Fruit fly (Drosophila melanogaster) whole organism, embryonic: ENCODE measurements around the gene LUBEL.
A peak's percentile ranks its signal among the peaks of the same experiment; 100 is the strongest.

Source experiments
- Abd-B ChIP-seq: fragments of 200-800 bp; sonication (Bioruptor generic); optimal IDR thresholded peaks from 2 replicates; lab custom pipeline; 2018; ENCODE audit warnings: missing biosample characterization, mild to moderate bottlenecking, missing genetic modification characterization, moderate library complexity
- Aef1 ChIP-seq: fragments of 200-800 bp; sonication (Bioruptor generic); IDR thresholded peaks from 3 replicates; pipeline ENCODE4 v1.3.6; 2022; ENCODE audit warnings: missing biosample characterization, missing genetic modification characterization
- BEAF-32 ChIP-seq: fragments of 200-800 bp; sonication (Bioruptor generic); optimal IDR thresholded peaks from 3 replicates; lab custom pipeline; 2017; ENCODE audit warnings: missing biosample characterization, missing genetic modification characterization, mild to moderate bottlenecking, moderate library complexity, missing genetic modification reagents
- C15 ChIP-seq: fragments of 200-800 bp; sonication (Bioruptor generic); IDR thresholded peaks from 3 replicates; pipeline ENCODE4 v1.3.6; 2022; ENCODE audit warnings: missing biosample characterization, missing genetic modification characterization
- CG11456 ChIP-seq: fragments of 200-800 bp; sonication (Bioruptor generic); IDR thresholded peaks from 3 replicates; pipeline ENCODE4 v1.3.6; 2022; ENCODE audit warnings: missing biosample characterization, missing genetic modification characterization
- CG12155 ChIP-seq: fragments of 200-800 bp; sonication (Bioruptor generic); optimal IDR thresholded peaks from 3 replicates; lab custom pipeline; 2016; ENCODE audit warnings: missing biosample characterization, missing genetic modification characterization
- CG1233 ChIP-seq: fragments of 200-800 bp; sonication (Bioruptor generic); optimal IDR thresholded peaks from 4 replicates; lab custom pipeline; 2018; ENCODE audit warnings: missing biosample characterization, mild to moderate bottlenecking, missing genetic modification characterization
- CG12391 ChIP-seq: fragments of 200-800 bp; sonication (Bioruptor generic); optimal IDR thresholded peaks from 3 replicates; lab custom pipeline; 2018; ENCODE audit warnings: missing biosample characterization, mild to moderate bottlenecking, missing genetic modification characterization, moderate library complexity
- CG14710 ChIP-seq: fragments of 200-800 bp; sonication (Bioruptor generic); optimal IDR thresholded peaks from 3 replicates; lab custom pipeline; 2019; ENCODE audit warnings: missing biosample characterization, mild to moderate bottlenecking, missing genetic modification characterization, moderate library complexity
- CG15479 ChIP-seq: fragments of 200-800 bp; sonication (Bioruptor generic); optimal IDR thresholded peaks from 3 replicates; lab custom pipeline; 2019; ENCODE audit warnings: missing biosample characterization, mild to moderate bottlenecking, missing genetic modification characterization, moderate library complexity
- CG18262 ChIP-seq: fragments of 200-800 bp; optimal IDR thresholded peaks from 3 replicates; lab custom pipeline; 2019; ENCODE audit warnings: missing biosample characterization, mild to moderate bottlenecking, missing genetic modification characterization, moderate library complexity
- CG2202 ChIP-seq: fragments of 200-800 bp; sonication (Bioruptor generic); optimal IDR thresholded peaks from 2 replicates; lab custom pipeline; 2018; ENCODE audit warnings: missing biosample characterization, mild to moderate bottlenecking, missing genetic modification characterization
- CG30020 ChIP-seq: fragments of 200-800 bp; optimal IDR thresholded peaks from 2 replicates; lab custom pipeline; 2019; ENCODE audit warnings: missing biosample characterization, mild to moderate bottlenecking, missing genetic modification characterization, moderate library complexity
- CG30403 ChIP-seq: fragments of 200-800 bp; sonication (Bioruptor generic); optimal IDR thresholded peaks from 3 replicates; lab custom pipeline; 2016; ENCODE audit warnings: missing biosample characterization, missing genetic modification characterization
- CG3065 ChIP-seq: fragments of 200-800 bp; sonication (Bioruptor generic); optimal IDR thresholded peaks from 2 replicates; lab custom pipeline; 2016; ENCODE audit warnings: missing biosample characterization, missing genetic modification characterization
- CG4282 ChIP-seq: fragments of 200-800 bp; sonication (Bioruptor generic); optimal IDR thresholded peaks from 2 replicates; lab custom pipeline; 2016; ENCODE audit warnings: missing biosample characterization, missing genetic modification characterization
- CG7271 ChIP-seq: fragments of 200-800 bp; sonication (Bioruptor generic); optimal IDR thresholded peaks from 2 replicates; lab custom pipeline; 2018; ENCODE audit warnings: missing biosample characterization, mild to moderate bottlenecking, missing genetic modification characterization, moderate library complexity
- Doc2 ChIP-seq: fragments of 200-800 bp; sonication (Bioruptor generic); IDR thresholded peaks from 2 replicates; pipeline ENCODE4 v1.3.6; 2022; ENCODE audit warnings: missing biosample characterization, missing genetic modification characterization
- Doc3 ChIP-seq: fragments of 200-800 bp; sonication (Bioruptor generic); IDR thresholded peaks from 3 replicates; pipeline ENCODE4 v1.3.6; 2022; ENCODE audit warnings: missing biosample characterization, missing genetic modification characterization; ENCODE audit not compliant: partially characterized antibody
- HLH3B ChIP-seq: fragments of 200-800 bp; sonication (Bioruptor generic); IDR thresholded peaks from 2 replicates; pipeline ENCODE4 v1.3.6; 2022; ENCODE audit warnings: missing biosample characterization, missing genetic modification characterization
- Hey ChIP-seq: fragments of 200-800 bp; sonication (Bioruptor generic); optimal IDR thresholded peaks from 3 replicates; lab custom pipeline; 2018; ENCODE audit warnings: missing biosample characterization, mild to moderate bottlenecking, missing genetic modification characterization
- Hr51 ChIP-seq, 2 experiments: fragments of 200-800 bp; sonication (Bioruptor generic); optimal IDR thresholded peaks; 2 replicates in 1 of 2; 3 replicates in 1 of 2; lab custom pipeline; 2016 to 2018; ENCODE audit warnings: missing biosample characterization in 2 of 2, missing genetic modification characterization in 2 of 2, mild to moderate bottlenecking in 1 of 2, moderate library complexity in 1 of 2
- Hsf ChIP-seq: fragments of 200-800 bp; sonication (Bioruptor generic); optimal IDR thresholded peaks from 3 replicates; lab custom pipeline; 2016; ENCODE audit warnings: missing biosample characterization, missing genetic modification characterization
- Lpt ChIP-seq: fragments of >200 bp; optimal IDR thresholded peaks from 2 replicates; lab custom pipeline; 2018; ENCODE audit warnings: missing biosample characterization, missing genetic modification characterization
- NK7.1 ChIP-seq: fragments of 200-800 bp; sonication (Bioruptor generic); optimal IDR thresholded peaks from 3 replicates; lab custom pipeline; 2016; ENCODE audit warnings: missing biosample characterization, missing genetic modification characterization
- Nf-YC ChIP-seq: fragments of 200-800 bp; optimal IDR thresholded peaks from 3 replicates; lab custom pipeline; 2019; ENCODE audit warnings: missing biosample characterization, mild to moderate bottlenecking, missing genetic modification characterization, moderate library complexity
- Sox100B ChIP-seq: fragments of 200-800 bp; sonication (Bioruptor generic); optimal IDR thresholded peaks from 3 replicates; lab custom pipeline; 2018; ENCODE audit warnings: missing biosample characterization, mild to moderate bottlenecking, missing genetic modification characterization
- Taf1 ChIP-seq: fragments of 200-800 bp; sonication (Bioruptor generic); IDR thresholded peaks from 2 replicates; pipeline ENCODE4 v1.3.6; 2022; ENCODE audit warnings: missing biosample characterization, missing genetic modification characterization
- Xrp1 ChIP-seq: fragments of 200-800 bp; sonication (Bioruptor generic); IDR thresholded peaks from 2 replicates; pipeline ENCODE4 v1.3.6; 2022; ENCODE audit warnings: missing biosample characterization, missing genetic modification characterization
- abd-A ChIP-seq: fragments of 200-800 bp; sonication (Bioruptor generic); optimal IDR thresholded peaks from 3 replicates; lab custom pipeline; 2019; ENCODE audit warnings: missing biosample characterization, mild to moderate bottlenecking, missing genetic modification characterization, moderate library complexity
- ara ChIP-seq: fragments of 200-800 bp; sonication (Bioruptor generic); IDR thresholded peaks from 2 replicates; pipeline ENCODE4 v1.3.6; 2022; ENCODE audit warnings: missing biosample characterization, missing genetic modification characterization
- btn ChIP-seq: fragments of 200-800 bp; sonication (Bioruptor generic); optimal IDR thresholded peaks from 2 replicates; lab custom pipeline; 2016; ENCODE audit warnings: missing biosample characterization, missing genetic modification characterization
- cas ChIP-seq: fragments of 200-800 bp; sonication (Bioruptor generic); IDR thresholded peaks from 2 replicates; pipeline ENCODE4 v1.3.6; 2022; ENCODE audit warnings: missing biosample characterization, missing genetic modification characterization
- ci ChIP-seq: fragments of 200-800 bp; sonication (Bioruptor generic); IDR thresholded peaks from 3 replicates; pipeline ENCODE4 v1.3.6; 2022; ENCODE audit warnings: missing biosample characterization, missing genetic modification characterization
- cwo ChIP-seq: fragments of 200-800 bp; sonication (Bioruptor generic); optimal IDR thresholded peaks from 3 replicates; lab custom pipeline; 2017; ENCODE audit warnings: missing biosample characterization, missing genetic modification characterization, mild to moderate bottlenecking, moderate library complexity, missing genetic modification reagents
- fd102C ChIP-seq: fragments of 200-800 bp; sonication (Bioruptor generic); optimal IDR thresholded peaks from 2 replicates; lab custom pipeline; 2018; ENCODE audit warnings: missing biosample characterization, mild to moderate bottlenecking, missing genetic modification characterization, moderate library complexity
- fd64A ChIP-seq: fragments of 200-800 bp; sonication (Bioruptor generic); optimal IDR thresholded peaks from 3 replicates; lab custom pipeline; 2018; ENCODE audit warnings: missing biosample characterization, mild to moderate bottlenecking, missing genetic modification characterization
- hb ChIP-seq: fragments of 200-800 bp; sonication (Bioruptor generic); IDR thresholded peaks from 3 replicates; pipeline ENCODE4 v1.3.6; 2022; ENCODE audit warnings: missing biosample characterization, missing genetic modification characterization; ENCODE audit not compliant: partially characterized antibody
- her ChIP-seq: fragments of 200-800 bp; sonication (Bioruptor generic); optimal IDR thresholded peaks from 2 replicates; lab custom pipeline; 2016; ENCODE audit warnings: missing biosample characterization, missing genetic modification characterization
- insv ChIP-seq, 2 experiments: fragments of 200-800 bp; sonication (Bioruptor generic); optimal IDR thresholded peaks; 3 replicates each; lab custom pipeline; 2016 to 2018; ENCODE audit warnings: missing biosample characterization in 2 of 2, missing genetic modification characterization in 2 of 2
- inv ChIP-seq: fragments of 200-800 bp; sonication (Bioruptor generic); IDR thresholded peaks from 2 replicates; pipeline ENCODE4 v1.3.6; 2022; ENCODE audit warnings: missing biosample characterization, missing genetic modification characterization; ENCODE audit not compliant: partially characterized antibody
- lov ChIP-seq, 2 experiments: fragments of 200-800 bp in 1 of 2; fragments of >200 bp in 1 of 2; sonication (Bioruptor generic) in 1 of 2; IDR thresholded peaks in 1 of 2; optimal IDR thresholded peaks in 1 of 2; 2 replicates in 1 of 2; 3 replicates in 1 of 2; pipeline versions ENCODE4 v1.3.6 to Lab custom; 2017 to 2022; ENCODE audit warnings: missing biosample characterization in 1 of 2, missing genetic modification characterization in 1 of 2
- p53 ChIP-seq: fragments of 200-800 bp; sonication (Bioruptor generic); optimal IDR thresholded peaks from 2 replicates; lab custom pipeline; 2016; ENCODE audit warnings: missing biosample characterization, missing genetic modification characterization
- pnt ChIP-seq: fragments of 200-800 bp; sonication (Bioruptor generic); optimal IDR thresholded peaks from 3 replicates; lab custom pipeline; 2016; ENCODE audit warnings: missing biosample characterization, missing genetic modification characterization
- psq ChIP-seq: fragments of 200-800 bp; sonication (Bioruptor generic); optimal IDR thresholded peaks from 2 replicates; lab custom pipeline; 2017; ENCODE audit warnings: missing biosample characterization, missing genetic modification characterization
- tin ChIP-seq: fragments of 200-800 bp; sonication (Bioruptor generic); optimal IDR thresholded peaks from 3 replicates; lab custom pipeline; 2016; ENCODE audit warnings: missing biosample characterization, missing genetic modification characterization
- tna ChIP-seq: fragments of 200-800 bp; sonication (Bioruptor generic); IDR thresholded peaks from 2 replicates; pipeline ENCODE4 v1.3.6; 2022; ENCODE audit warnings: missing biosample characterization, missing genetic modification characterization; ENCODE audit not compliant: partially characterized antibody
- toy ChIP-seq: fragments of 200-800 bp; sonication (Bioruptor generic); IDR thresholded peaks from 2 replicates; pipeline ENCODE4 v1.3.6; 2022; ENCODE audit warnings: missing biosample characterization, missing genetic modification characterization
- wdn ChIP-seq: fragments of 200-800 bp; sonication (Bioruptor generic); IDR thresholded peaks from 2 replicates; pipeline ENCODE4 v1.3.6; 2022; ENCODE audit warnings: missing biosample characterization, missing genetic modification characterization
- zen ChIP-seq: fragments of 200-800 bp; sonication (Bioruptor generic); optimal IDR thresholded peaks from 3 replicates; lab custom pipeline; 2018; ENCODE audit warnings: missing biosample characterization, mild to moderate bottlenecking, missing genetic modification characterization, moderate library complexity
- zfh1 ChIP-seq: fragments of 200-800 bp; sonication (Bioruptor generic); IDR thresholded peaks from 3 replicates; pipeline ENCODE4 v1.3.6; 2022; ENCODE audit warnings: missing biosample characterization, missing genetic modification characterization

Gene LUBEL

dm6 chr2L:6821631-6822030 lies 49.1 kb upstream of the LUBEL start, which contains the start of gene sens-2:
Gene sens-2, plus strand, starts transcription at chr2L:6821934.
- TF ChIP-seq Nf-YC (tag; lab: Kevin White, UChicago) = peak; percentile 99
- TF ChIP-seq her (GFP tag; lab: Kevin White, UChicago) = no peak
- no peak for TF ChIP-seq CG1233
- TF ChIP-seq CG12391 (tag; lab: Kevin White, UChicago) = no peak
- no peak for TF ChIP-seq CG4282 (GFP tag; lab: Kevin White, UChicago)
- TF ChIP-seq CG3065 (GFP tag; lab: Kevin White, UChicago) = peak; percentile 54
- TF ChIP-seq zen (tag; lab: Kevin White, UChicago) = peak; percentile 29
- no peak for TF ChIP-seq hb
- TF ChIP-seq CG2202 (tag; lab: Kevin White, UChicago) = no peak
- TF ChIP-seq CG11456 = no peak
- TF ChIP-seq p53 = no peak
- TF ChIP-seq wdn (GFP tag; lab: Robert Waterston, UW) = no peak
- peak; percentile 74 for TF ChIP-seq abd-A (tag; lab: Kevin White, UChicago)
- no peak for TF ChIP-seq CG30403 (GFP tag; lab: Kevin White, UChicago)
- TF ChIP-seq Sox100B (GFP tag; lab: Kevin White, UChicago) = no peak
- peak; percentile 84 for TF ChIP-seq Hey (tag; lab: Kevin White, UChicago)
- no peak for TF ChIP-seq BEAF-32 (GFP tag; lab: Kevin White, UChicago)
- TF ChIP-seq Doc2 (GFP tag; lab: Robert Waterston, UW) = no peak
- TF ChIP-seq Hr51 (GFP tag; optimal IDR thresholded peaks at IDR 0.05; lab: Kevin White, UChicago) = no peak
- TF ChIP-seq Aef1 (GFP tag; lab: Robert Waterston, UW) = no peak
- no peak for TF ChIP-seq cwo (GFP tag; lab: Kevin White, UChicago)
- no peak for TF ChIP-seq HLH3B (GFP tag; lab: Robert Waterston, UW)
- TF ChIP-seq CG7271 = no peak
- TF ChIP-seq insv (GFP tag; optimal IDR thresholded peaks at IDR 0.05; lab: Kevin White, UChicago) = peak; percentile 95 to 98
- TF ChIP-seq C15 (GFP tag; lab: Robert Waterston, UW) = no peak
- no peak for TF ChIP-seq btn (GFP tag; lab: Kevin White, UChicago)
- no peak for TF ChIP-seq inv (GFP tag; lab: Robert Waterston, UW)
- TF ChIP-seq fd64A (GFP tag; lab: Kevin White, UChicago) = no peak
- no peak for TF ChIP-seq CG18262 (tag; lab: Kevin White, UChicago)
- TF ChIP-seq CG15479 (GFP tag; lab: Kevin White, UChicago) = no peak
- peak; percentile 19 for TF ChIP-seq CG12155 (GFP tag; lab: Kevin White, UChicago)
- no peak for TF ChIP-seq psq (GFP tag; lab: Kevin White, UChicago)
- TF ChIP-seq NK7.1 = no peak
- TF ChIP-seq ci (GFP tag; lab: Robert Waterston, UW) = peak; percentile 76; the same call in 2 of the 3 replicates
- no peak for TF ChIP-seq tna (GFP tag; lab: Robert Waterston, UW)
- no peak for TF ChIP-seq Hsf (GFP tag; lab: Kevin White, UChicago)
- no peak for TF ChIP-seq toy (GFP tag; lab: Robert Waterston, UW)
- TF ChIP-seq pnt = no peak
- TF ChIP-seq fd102C (GFP tag; lab: Kevin White, UChicago) = no peak
- TF ChIP-seq Doc3 (GFP tag; lab: Robert Waterston, UW) = no peak
- no peak for TF ChIP-seq Abd-B
- no peak for TF ChIP-seq ara (GFP tag; lab: Robert Waterston, UW)
- no peak for TF ChIP-seq cas
- no peak for TF ChIP-seq CG14710
- no peak for TF ChIP-seq CG30020 (tag; lab: Kevin White, UChicago)
- TF ChIP-seq zfh1 (GFP tag; lab: Robert Waterston, UW) = no peak
- TF ChIP-seq Taf1 (GFP tag; lab: Robert Waterston, UW) = no peak
- TF ChIP-seq tin (GFP tag; lab: Kevin White, UChicago) = no peak
- no peak for TF ChIP-seq lov (optimal IDR thresholded peaks at IDR 0.05; lab: Kevin White, UChicago)
- no peak for TF ChIP-seq lov (GFP tag; IDR thresholded peaks at IDR 0.05; lab: Robert Waterston, UW)
- no peak for TF ChIP-seq Lpt (GFP tag; lab: Kevin White, UChicago)
- no peak for TF ChIP-seq Xrp1 (GFP tag; lab: Robert Waterston, UW)
